Fruit fly (Drosophila melanogaster): ENCODE results near the gene Hinfp.

- no peak for TF ChIP-seq Myc (optimal IDR thresholded peaks at IDR 0.05)
- TF ChIP-seq h (optimal IDR thresholded peaks at IDR 0.05), result no peak
- no peak for TF ChIP-seq insv (optimal IDR thresholded peaks at IDR 0.05)
- no peak for TF ChIP-seq ttk (optimal IDR thresholded peaks at IDR 0.05)
- no peak for TF ChIP-seq Sin3A (optimal IDR thresholded peaks at IDR 0.05)
These were observed 21.8 kb downstream of the Hinfp start, which contains the start of gene Roc1a for dm6 chrX:647056-647627.

Measured in Kc167 (cell line).